Worm (Caenorhabditis elegans) whole organism, midembryonic: ENCODE measurements around the gene F19C6.2.

Experiments
- T22C8.4 ChIP-seq: fragments of 200-800 bp; sonication (Bioruptor generic); IDR thresholded peaks from 2 replicates; pipeline ENCODE4 v1.3.6; 2022; ENCODE audit warnings: missing genetic modification characterization, missing compliant biosample characterization
- cog-1 ChIP-seq: sonication (generic microtip); optimal IDR thresholded peaks from 2 replicates; lab custom pipeline; 2016; ENCODE audit warnings: missing genetic modification characterization, missing compliant biosample characterization
- flt-1 ChIP-seq: fragments of 200-800 bp; sonication (Bioruptor generic); IDR thresholded peaks from 2 replicates; pipeline ENCODE4 v1.3.6; 2022; ENCODE audit warnings: missing genetic modification characterization, missing compliant biosample characterization
- klf-2 ChIP-seq: fragments of 200-800 bp; sonication (Bioruptor generic); conservative IDR thresholded peaks from 2 replicates; pipeline ENCODE4 v1.3.6; 2022; ENCODE audit warnings: missing genetic modification reagents, missing genetic modification characterization, missing compliant biosample characterization
- med-1 ChIP-seq: sonication (generic microtip); optimal IDR thresholded peaks from 2 replicates; lab custom pipeline; 2017; ENCODE audit warnings: missing genetic modification characterization, mild to moderate bottlenecking, missing compliant biosample characterization, antibody characterized with exemption, missing genetic modification reagents; ENCODE audit not compliant: insufficient read depth
- ref-1 ChIP-seq: fragments of 200-800 bp; sonication (Bioruptor generic); conservative IDR thresholded peaks from 2 replicates; pipeline ENCODE4 v1.3.6; 2022; ENCODE audit warnings: missing genetic modification reagents, missing genetic modification characterization, missing compliant biosample characterization
- tab-1 ChIP-seq: fragments of 200-800 bp; sonication (Bioruptor generic); IDR thresholded peaks from 2 replicates; pipeline ENCODE4 v1.3.6; 2022; ENCODE audit warnings: missing genetic modification characterization, missing compliant biosample characterization
- ztf-23 ChIP-seq: fragments of 200-800 bp; sonication (Bioruptor generic); IDR thresholded peaks from 2 replicates; pipeline ENCODE4 v1.3.6; 2022; ENCODE audit warnings: missing genetic modification reagents, missing genetic modification characterization, missing compliant biosample characterization
- ztf-29 ChIP-seq: fragments of 200-800 bp; sonication (Bioruptor generic); IDR thresholded peaks from 2 replicates; pipeline ENCODE4 v1.3.6; 2022; ENCODE audit warnings: missing genetic modification reagents, missing genetic modification characterization, missing compliant biosample characterization

DNA sequence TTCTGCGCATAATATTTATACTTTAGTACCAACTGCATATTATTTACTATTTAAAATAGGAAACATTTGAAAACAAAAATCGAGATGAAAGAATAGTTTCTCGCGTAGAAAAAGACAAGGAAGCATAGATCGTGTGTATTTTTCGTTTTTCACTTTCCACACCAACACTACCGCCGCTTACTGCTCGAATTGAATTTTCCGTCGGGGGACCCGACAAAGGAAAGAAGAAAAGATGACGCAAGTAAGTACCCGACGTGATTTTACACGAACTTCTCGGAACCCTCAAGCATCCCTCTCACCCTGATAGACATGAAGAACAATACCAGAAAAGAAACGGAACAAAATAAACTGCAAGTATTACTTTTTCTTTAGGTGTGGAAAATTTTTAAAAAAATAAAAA lies 19.5 kb upstream of the F19C6.2 start:
- TF ChIP-seq med-1 (GFP tag; lab: Kevin White, UChicago) (no peak), klf-2 (GFP tag; lab: Robert Waterston, UW) (no peak), ref-1 (GFP tag; lab: Robert Waterston, UW) (no peak), T22C8.4 (GFP tag; lab: Robert Waterston, UW) (no peak), flt-1 (no peak), tab-1 (GFP tag; lab: Robert Waterston, UW) (no peak), ztf-29 (GFP tag; lab: Robert Waterston, UW) (no peak), ztf-23 (GFP tag; lab: Robert Waterston, UW) (no peak), cog-1 (tag; lab: Kevin White, UChicago) (no peak)
